Worm (Caenorhabditis elegans): Measurements from ENCODE around the gene F36F12.7.

- TF ChIP-seq snpc-4 (GFP tag; optimal IDR thresholded peaks at IDR 0.05) (no peak), snpc-4 (tag; optimal IDR thresholded peaks at IDR 0.05) (no peak), F10E7.11 (tag; optimal IDR thresholded peaks at IDR 0.05) (no peak), atf-7 (tag; optimal IDR thresholded peaks at IDR 0.05) (no peak), Y53F4B.3 (GFP tag; IDR thresholded peaks at IDR 0.05) (no peak), Y53G8AR.9 (GFP tag; conservative IDR thresholded peaks at IDR 0.05) (no peak), unc-62 (GFP tag; optimal IDR thresholded peaks at IDR 0.05) (no peak), Y79H2A.3 (GFP tag; conservative IDR thresholded peaks at IDR 0.05) (no peak), ama-1 (optimal IDR thresholded peaks at IDR 0.05) (no peak), ama-1 (GFP tag; optimal IDR thresholded peaks at IDR 0.05) (no peak), nfyb-1 (GFP tag; IDR thresholded peaks at IDR 0.05) (no peak), B0336.3 (GFP tag; IDR thresholded peaks at IDR 0.05) (no peak), efl-1 (GFP tag; optimal IDR thresholded peaks at IDR 0.05) (no peak), hmg-1.2 (GFP tag; IDR thresholded peaks at IDR 0.05) (no peak), B0019.2 (GFP tag; conservative IDR thresholded peaks at IDR 0.05) (no peak), lin-26 (GFP tag; IDR thresholded peaks at IDR 0.05) (no peak)
Measured at ce11 chrV:2138287-2138686, 39.1 kb downstream of the F36F12.7 start.

Data from whole organism, young adult.